Worm (Caenorhabditis elegans): ENCODE measurements around the gene srbc-84.

Gene srbc-84

ce11 chrV:16298669-16299068 lies at the start of gene srbc-84:
TSS of gene srbc-84 (plus strand) at chrV:16298969.
- TF ChIP-seq aly-2 (tag; optimal IDR thresholded peaks at IDR 0.05) (no peak), eor-1 (tag; optimal IDR thresholded peaks at IDR 0.05) (no peak), pqm-1 (tag; optimal IDR thresholded peaks at IDR 0.05) (no peak), skn-1 (tag; optimal IDR thresholded peaks at IDR 0.05) (no peak), unc-39 (tag; optimal IDR thresholded peaks at IDR 0.05) (no peak), daf-12 (tag; optimal IDR thresholded peaks at IDR 0.05) (no peak)

- TF ChIP-seq ztf-11 (tag; optimal IDR thresholded peaks at IDR 0.05) (no peak), nfya-1 (tag; optimal IDR thresholded peaks at IDR 0.05; ENCODE audit: insufficient read depth) (no peak), nhr-12 (tag; optimal IDR thresholded peaks at IDR 0.05) (no peak), fkh-2 (tag; optimal IDR thresholded peaks at IDR 0.05) (no peak), elt-1 (tag; optimal IDR thresholded peaks at IDR 0.05) (no peak), mml-1 (tag; optimal IDR thresholded peaks at IDR 0.05) (no peak), nhr-77 (tag; optimal IDR thresholded peaks at IDR 0.05) (no peak), pha-4 (tag; optimal IDR thresholded peaks at IDR 0.05) (no peak), nhr-43 (tag; optimal IDR thresholded peaks at IDR 0.05; ENCODE audit: poor library complexity, severe bottlenecking) (no peak), fkh-10 (GFP tag; optimal IDR thresholded peaks at IDR 0.05) (no peak), nhr-25 (tag; optimal IDR thresholded peaks at IDR 0.05) (no peak), ceh-28 (tag; optimal IDR thresholded peaks at IDR 0.05) (no peak), nhr-76 (tag; optimal IDR thresholded peaks at IDR 0.05) (no peak), aly-2 (tag; optimal IDR thresholded peaks at IDR 0.05) (no peak), nhr-67 (tag; optimal IDR thresholded peaks at IDR 0.05) (no peak)
Observed at ce11 chrV:16249105-16249504, 49.7 kb upstream of the srbc-84 start.

ce11 chrV:16253687-16254086 lies 45.1 kb upstream of the srbc-84 start, which contains the start of gene gcy-20:
TSS of gene gcy-20 (minus strand) at chrV:16253787.
- TF ChIP-seq ZK546.5 (tag; optimal IDR thresholded peaks at IDR 0.05) (no peak), ceh-16 (tag; optimal IDR thresholded peaks at IDR 0.05) (no peak), nhr-43 (tag; optimal IDR thresholded peaks at IDR 0.05; ENCODE audit: poor library complexity, severe bottlenecking) (no peak), R02D3.7 (tag; optimal IDR thresholded peaks at IDR 0.05) (no peak), jun-1 (tag; optimal IDR thresholded peaks at IDR 0.05) (no peak), ceh-9 (tag; optimal IDR thresholded peaks at IDR 0.05) (no peak), nhr-77 (tag; optimal IDR thresholded peaks at IDR 0.05) (no peak), nhr-25 (tag; optimal IDR thresholded peaks at IDR 0.05) (no peak), ceh-28 (tag; optimal IDR thresholded peaks at IDR 0.05) (no peak), nhr-12 (tag; optimal IDR thresholded peaks at IDR 0.05) (no peak), mdl-1 (tag; optimal IDR thresholded peaks at IDR 0.05) (no peak), nhr-28 (tag; optimal IDR thresholded peaks at IDR 0.05) (no peak), nhr-76 (tag; optimal IDR thresholded peaks at IDR 0.05) (no peak), lin-39 (tag; optimal IDR thresholded peaks at IDR 0.05) (no peak), lsy-12 (tag; optimal IDR thresholded peaks at IDR 0.05) (no peak), unc-39 (tag; optimal IDR thresholded peaks at IDR 0.05) (no peak)

- TF ChIP-seq elt-1 (tag; optimal IDR thresholded peaks at IDR 0.05) (no peak), nhr-76 (tag; optimal IDR thresholded peaks at IDR 0.05) (no peak), nhr-12 (tag; optimal IDR thresholded peaks at IDR 0.05) (no peak), R02D3.7 (tag; optimal IDR thresholded peaks at IDR 0.05) (no peak), elt-3 (tag; optimal IDR thresholded peaks at IDR 0.05) (no peak), ztf-4 (tag; optimal IDR thresholded peaks at IDR 0.05) (no peak), mml-1 (tag; optimal IDR thresholded peaks at IDR 0.05) (no peak), lsy-12 (tag; optimal IDR thresholded peaks at IDR 0.05) (no peak), pqm-1 (tag; optimal IDR thresholded peaks at IDR 0.05) (no peak), ceh-9 (tag; optimal IDR thresholded peaks at IDR 0.05) (no peak), unc-62 (GFP tag; optimal IDR thresholded peaks at IDR 0.05) (no peak), skn-1 (tag; optimal IDR thresholded peaks at IDR 0.05) (no peak), ztf-11 (tag; optimal IDR thresholded peaks at IDR 0.05) (no peak)
Observed at ce11 chrV:16256395-16256794, 42.4 kb upstream of the srbc-84 start, which contains the start of gene bgnt-1.3. TSS of gene bgnt-1.3 (minus strand) at chrV:16256495.

ce11 chrV:16258142-16258541 lies 40.6 kb upstream of the srbc-84 start, which contains the start of gene nhr-218:
TSS of gene nhr-218 (plus strand) at chrV:16258442.
- TF ChIP-seq unc-62 (GFP tag; optimal IDR thresholded peaks at IDR 0.05), result no peak
- TF ChIP-seq nhr-76 (tag; optimal IDR thresholded peaks at IDR 0.05), result no peak
- no peak for TF ChIP-seq ceh-9 (tag; optimal IDR thresholded peaks at IDR 0.05)
- no peak for TF ChIP-seq zag-1 (tag; optimal IDR thresholded peaks at IDR 0.05)
- no peak for TF ChIP-seq ZK546.5 (tag; optimal IDR thresholded peaks at IDR 0.05)
- no peak for TF ChIP-seq nhr-12 (tag; optimal IDR thresholded peaks at IDR 0.05)
- no peak for TF ChIP-seq ztf-11 (tag; optimal IDR thresholded peaks at IDR 0.05)
- no peak for TF ChIP-seq nhr-25 (tag; optimal IDR thresholded peaks at IDR 0.05)
- no peak for TF ChIP-seq hmg-11 (tag; optimal IDR thresholded peaks at IDR 0.05)
- TF ChIP-seq egl-27 (tag; optimal IDR thresholded peaks at IDR 0.05), result no peak
- TF ChIP-seq lsy-12 (tag; optimal IDR thresholded peaks at IDR 0.05), result no peak
- TF ChIP-seq R02D3.7 (tag; optimal IDR thresholded peaks at IDR 0.05), result no peak
- TF ChIP-seq nhr-23 (tag; optimal IDR thresholded peaks at IDR 0.05), result no peak
- no peak for TF ChIP-seq mdl-1 (tag; optimal IDR thresholded peaks at IDR 0.05)
- TF ChIP-seq ceh-28 (tag; optimal IDR thresholded peaks at IDR 0.05), result no peak
- no peak for TF ChIP-seq aly-2 (tag; optimal IDR thresholded peaks at IDR 0.05)
- no peak for TF ChIP-seq ztf-4 (tag; optimal IDR thresholded peaks at IDR 0.05)
- TF ChIP-seq lin-39 (tag; optimal IDR thresholded peaks at IDR 0.05), result no peak
